Worm (Caenorhabditis elegans): ENCODE measurements around the gene Y54G2A.48.

DNA sequence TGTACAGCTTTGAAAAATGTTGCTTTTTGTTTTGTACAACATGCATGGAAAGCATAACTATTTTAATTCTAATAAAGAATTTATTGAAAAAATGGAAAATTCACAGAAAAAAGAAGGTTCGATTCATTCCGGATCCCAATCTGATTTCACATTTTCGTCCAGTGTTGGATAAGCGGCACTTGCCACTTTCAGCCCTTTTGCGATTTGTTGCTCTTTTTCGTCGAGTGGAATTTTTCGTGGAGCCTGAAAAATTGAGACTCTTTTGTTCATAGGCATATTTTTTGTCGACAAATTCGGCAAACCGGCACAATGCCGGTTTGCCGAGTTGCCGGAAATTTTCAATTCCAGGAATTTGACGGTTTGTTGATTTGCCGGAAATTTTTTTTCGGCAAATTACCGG lies 19.1 kb upstream of the Y54G2A.48 start:
- TF ChIP-seq fos-1 (tag; optimal IDR thresholded peaks at IDR 0.05) (no peak), lir-3 (tag; optimal IDR thresholded peaks at IDR 0.05; ENCODE audit: poor library complexity) (no peak), pqm-1 (tag; optimal IDR thresholded peaks at IDR 0.05) (no peak), ztf-4 (tag; optimal IDR thresholded peaks at IDR 0.05) (no peak), mep-1 (tag; optimal IDR thresholded peaks at IDR 0.05) (no peak)

All from whole organism, L1 larva.